Worm (Caenorhabditis elegans): ENCODE results near the gene F09E10.6.

ce11 chrX:1527338-1527737 is 29.9 kb upstream of the F09E10.6 start:
- TF ChIP-seq hlh-15 (tag; optimal IDR thresholded peaks at IDR 0.05) (no peak), pqm-1 (tag; optimal IDR thresholded peaks at IDR 0.05) (no peak), unc-42 (tag; optimal IDR thresholded peaks at IDR 0.05) (no peak), ama-1 (optimal IDR thresholded peaks at IDR 0.05) (no peak), fkh-6 (tag; optimal IDR thresholded peaks at IDR 0.05) (no peak), elt-2 (tag; optimal IDR thresholded peaks at IDR 0.05) (no peak), dmd-4 (tag; optimal IDR thresholded peaks at IDR 0.05; ENCODE audit: borderline replicate concordance) (no peak), fkh-10 (GFP tag; optimal IDR thresholded peaks at IDR 0.05) (no peak), nhr-11 (tag; optimal IDR thresholded peaks at IDR 0.05) (no peak), Y22D7AL.16 (tag; optimal IDR thresholded peaks at IDR 0.05) (no peak)
